Fruit fly (Drosophila melanogaster) whole organism, pupa: Measurements from ENCODE around the gene Brr2.

Experiments
- CG10348 ChIP-seq: fragments of 200-800 bp; sonication (Bioruptor generic); IDR thresholded peaks from 2 replicates; pipeline ENCODE4 v1.3.6; 2022; ENCODE audit warnings: missing biosample characterization, missing genetic modification characterization
- CG12605 ChIP-seq: fragments of 200-800 bp; sonication (Bioruptor generic); IDR thresholded peaks from 2 replicates; pipeline ENCODE4 v1.3.6; 2022; ENCODE audit warnings: missing biosample characterization, missing genetic modification characterization
- CG13204 ChIP-seq: fragments of 200-800 bp; sonication (Bioruptor generic); optimal IDR thresholded peaks from 2 replicates; lab custom pipeline; 2018; ENCODE audit warnings: missing biosample characterization, mild to moderate bottlenecking, missing genetic modification characterization, moderate library complexity
- CG14655 ChIP-seq: fragments of 200-800 bp; sonication (Bioruptor generic); optimal IDR thresholded peaks from 3 replicates; lab custom pipeline; 2017; ENCODE audit warnings: mild to moderate bottlenecking, missing biosample characterization, missing genetic modification reagents, missing genetic modification characterization
- CG15710 ChIP-seq: fragments of 200-800 bp; sonication (Bioruptor generic); optimal IDR thresholded peaks from 2 replicates; lab custom pipeline; 2018; ENCODE audit warnings: missing biosample characterization, mild to moderate bottlenecking, missing genetic modification characterization, moderate library complexity
- CG17806 ChIP-seq: fragments of 200-800 bp; sonication (Bioruptor generic); optimal IDR thresholded peaks from 2 replicates; lab custom pipeline; 2018; ENCODE audit warnings: missing biosample characterization, mild to moderate bottlenecking, missing genetic modification characterization, moderate library complexity
- CG32121 ChIP-seq: fragments of 200-800 bp; sonication (Bioruptor generic); IDR thresholded peaks from 2 replicates; pipeline ENCODE4 v1.3.6; 2022; ENCODE audit warnings: missing biosample characterization, missing genetic modification characterization
- CG34367 ChIP-seq: fragments of 200-800 bp; sonication (Bioruptor generic); optimal IDR thresholded peaks from 2 replicates; lab custom pipeline; 2018; ENCODE audit warnings: missing biosample characterization, mild to moderate bottlenecking, missing genetic modification characterization
- CG4496 ChIP-seq: fragments of 200-800 bp; sonication (Bioruptor generic); IDR thresholded peaks from 3 replicates; pipeline ENCODE4 v1.3.6; 2022; ENCODE audit warnings: missing biosample characterization, missing genetic modification characterization
- CG8159 ChIP-seq: fragments of 200-800 bp; sonication (Bioruptor generic); optimal IDR thresholded peaks from 3 replicates; lab custom pipeline; 2018; ENCODE audit warnings: missing biosample characterization, mild to moderate bottlenecking, missing genetic modification characterization, moderate library complexity
- CG8301 ChIP-seq: fragments of 200-800 bp; sonication (Bioruptor generic); optimal IDR thresholded peaks from 2 replicates; lab custom pipeline; 2018; ENCODE audit warnings: missing biosample characterization, mild to moderate bottlenecking, missing genetic modification characterization
- CG9948 ChIP-seq: fragments of 200-800 bp; sonication (Bioruptor generic); optimal IDR thresholded peaks from 2 replicates; lab custom pipeline; 2018; ENCODE audit warnings: missing biosample characterization, mild to moderate bottlenecking, missing genetic modification characterization, moderate library complexity
- D1 ChIP-seq: fragments of 200-800 bp; sonication (Bioruptor generic); optimal IDR thresholded peaks from 2 replicates; lab custom pipeline; 2018; ENCODE audit warnings: missing biosample characterization, mild to moderate bottlenecking, missing genetic modification characterization, moderate library complexity
- EcR ChIP-seq: fragments of 200-800 bp; sonication (Bioruptor generic); optimal IDR thresholded peaks from 3 replicates; lab custom pipeline; 2019; ENCODE audit warnings: missing biosample characterization, missing genetic modification characterization, mild to moderate bottlenecking, moderate library complexity, missing genetic modification reagents
- Ets98B ChIP-seq: fragments of 200-800 bp; sonication (Bioruptor generic); IDR thresholded peaks from 2 replicates; pipeline ENCODE4 v1.3.6; 2022; ENCODE audit warnings: missing biosample characterization, missing genetic modification characterization
- Pif1A ChIP-seq: fragments of 200-800 bp; sonication (Bioruptor generic); optimal IDR thresholded peaks from 3 replicates; lab custom pipeline; 2016; ENCODE audit warnings: missing biosample characterization, missing genetic modification characterization
- Pif1B ChIP-seq: fragments of 200-800 bp; sonication (Bioruptor generic); optimal IDR thresholded peaks from 3 replicates; lab custom pipeline; 2016; ENCODE audit warnings: missing biosample characterization, missing genetic modification characterization
- Snoo ChIP-seq: fragments of 200-800 bp; sonication (Bioruptor generic); optimal IDR thresholded peaks from 3 replicates; lab custom pipeline; 2017; ENCODE audit warnings: missing biosample characterization, mild to moderate bottlenecking, missing genetic modification characterization, inconsistent platforms
- fd96Ca ChIP-seq: fragments of 200-800 bp; sonication (Bioruptor generic); IDR thresholded peaks from 3 replicates; pipeline ENCODE4 v1.3.6; 2022; ENCODE audit warnings: missing biosample characterization, missing genetic modification characterization
- gl ChIP-seq: fragments of 200-800 bp; sonication (Bioruptor generic); optimal IDR thresholded peaks from 2 replicates; lab custom pipeline; 2018; ENCODE audit warnings: missing biosample characterization, mild to moderate bottlenecking, missing genetic modification characterization
- rn ChIP-seq: fragments of 200-800 bp; sonication (Bioruptor generic); IDR thresholded peaks from 2 replicates; pipeline ENCODE4 v1.3.6; 2022; ENCODE audit warnings: missing biosample characterization, missing genetic modification characterization

Brr2 gene

DNA sequence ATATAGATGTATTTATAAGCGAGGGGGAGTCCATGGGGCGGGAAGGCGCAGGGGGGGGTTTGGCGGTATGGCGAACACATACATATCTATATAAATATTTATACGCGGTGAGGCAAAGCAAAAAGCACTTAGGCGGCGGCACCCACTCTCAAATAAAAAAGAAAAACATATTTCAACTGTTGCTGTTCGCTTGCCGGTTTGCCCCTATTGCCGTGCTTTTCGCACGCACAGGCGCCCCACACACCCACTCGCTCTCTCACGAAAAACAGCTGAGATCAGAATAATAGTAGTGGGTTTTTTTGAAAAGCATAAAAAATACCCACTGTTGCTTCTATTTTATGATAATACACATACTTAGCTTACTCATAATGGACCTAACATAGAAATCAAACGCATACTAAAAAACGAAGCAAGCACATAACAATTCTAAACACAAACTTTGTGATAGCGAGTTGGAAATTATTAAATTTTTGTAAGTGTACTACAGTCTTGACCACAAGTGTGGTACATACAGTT lies 33.5 kb upstream of the Brr2 start:
- TF ChIP-seq CG9948 (no peak), Snoo (tag; lab: Kevin White, UChicago) (no peak), gl (tag; lab: Kevin White, UChicago) (no peak), CG34367 (tag; lab: Kevin White, UChicago) (no peak), CG14655 (GFP tag; lab: Kevin White, UChicago) (peak; percentile 74), EcR (GFP tag; lab: Kevin White, UChicago) (no peak), rn (no peak), CG13204 (GFP tag; lab: Kevin White, UChicago) (no peak), D1 (no peak), Pif1B (GFP tag; lab: Kevin White, UChicago) (no peak), CG17806 (tag; lab: Kevin White, UChicago) (peak; percentile 10), CG12605 (GFP tag; lab: Robert Waterston, UW) (peak; percentile 30; the same call in 1 of the 2 replicates), Ets98B (peak; percentile 77), CG4496 (no peak; the same call in 2 of the 3 replicates), CG10348 (GFP tag; lab: Robert Waterston, UW) (peak; percentile 60; the same call in 1 of the 2 replicates), fd96Ca (GFP tag; lab: Robert Waterston, UW) (no peak), CG15710 (peak; percentile 27), CG8301 (tag; lab: Kevin White, UChicago) (peak; percentile 73), CG32121 (peak; percentile 88), CG8159 (tag; lab: Kevin White, UChicago) (no peak), Pif1A (GFP tag; lab: Kevin White, UChicago) (peak; percentile 62)

DNA sequence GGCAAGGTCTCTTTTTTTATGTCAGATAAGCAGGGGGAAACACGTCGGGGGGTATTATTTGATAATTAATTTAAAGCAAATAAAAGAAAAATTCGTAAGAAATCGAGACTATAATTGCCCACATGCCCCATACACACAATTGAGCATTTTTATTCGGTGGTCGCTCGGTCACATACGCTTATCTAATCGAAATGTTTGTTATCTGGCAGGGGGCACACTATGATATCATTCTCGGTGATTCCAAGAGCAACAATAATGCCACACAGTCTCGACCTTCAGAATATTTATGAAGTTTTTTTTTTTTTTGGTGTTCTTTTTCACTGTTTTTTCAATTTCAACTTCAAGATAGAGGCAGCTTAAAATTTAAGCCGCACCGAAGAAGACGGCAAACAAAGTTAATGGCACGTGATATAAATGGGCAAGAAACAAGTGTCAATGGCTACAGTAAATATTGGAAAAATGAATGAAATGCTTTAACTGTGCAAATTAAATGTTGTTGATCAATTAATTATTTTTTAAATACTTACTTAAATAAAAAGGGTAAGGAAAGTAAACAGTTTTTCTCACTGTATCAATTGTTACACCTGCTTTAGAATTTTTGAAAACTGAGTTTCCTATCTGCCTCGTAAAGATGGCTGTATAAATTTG lies 31.8 kb upstream of the Brr2 start:
- TF ChIP-seq CG17806 (tag; lab: Kevin White, UChicago), result peak; percentile 3
- no peak for TF ChIP-seq Ets98B
- TF ChIP-seq, all 21 proteins: peak for 1

DNA sequence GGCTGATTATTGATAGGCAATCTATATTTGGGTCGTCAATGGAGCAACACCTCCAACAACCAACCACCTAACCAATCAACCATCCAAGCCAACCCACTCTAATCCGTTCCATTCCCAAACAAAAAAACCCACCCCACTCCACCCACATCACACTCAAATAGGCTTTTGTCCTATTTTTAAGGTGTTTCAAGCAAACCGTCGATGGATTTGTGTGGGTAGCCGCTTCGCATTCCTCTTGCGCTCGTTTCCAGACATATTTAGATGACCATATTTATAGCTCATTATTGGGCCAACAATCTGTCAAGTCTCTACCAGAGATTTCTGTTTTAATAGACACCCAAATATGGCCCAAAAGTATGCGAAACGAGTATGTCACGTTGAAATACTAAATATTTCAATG lies 30.5 kb upstream of the Brr2 start:
- no peak for TF ChIP-seq CG32121
- no peak for TF ChIP-seq EcR (GFP tag; lab: Kevin White, UChicago)
- TF ChIP-seq Pif1B (GFP tag; lab: Kevin White, UChicago), result no peak
- no peak for TF ChIP-seq fd96Ca (GFP tag; lab: Robert Waterston, UW)
- no peak for TF ChIP-seq CG8159 (tag; lab: Kevin White, UChicago)
- no peak for TF ChIP-seq Snoo (tag; lab: Kevin White, UChicago)
- TF ChIP-seq CG4496, result no peak
- TF ChIP-seq CG13204 (GFP tag; lab: Kevin White, UChicago), result no peak
- TF ChIP-seq CG12605 (GFP tag; lab: Robert Waterston, UW), result no peak
- no peak for TF ChIP-seq Ets98B
- TF ChIP-seq CG8301 (tag; lab: Kevin White, UChicago), result no peak
- TF ChIP-seq, all 21 proteins: peak for 0

DNA sequence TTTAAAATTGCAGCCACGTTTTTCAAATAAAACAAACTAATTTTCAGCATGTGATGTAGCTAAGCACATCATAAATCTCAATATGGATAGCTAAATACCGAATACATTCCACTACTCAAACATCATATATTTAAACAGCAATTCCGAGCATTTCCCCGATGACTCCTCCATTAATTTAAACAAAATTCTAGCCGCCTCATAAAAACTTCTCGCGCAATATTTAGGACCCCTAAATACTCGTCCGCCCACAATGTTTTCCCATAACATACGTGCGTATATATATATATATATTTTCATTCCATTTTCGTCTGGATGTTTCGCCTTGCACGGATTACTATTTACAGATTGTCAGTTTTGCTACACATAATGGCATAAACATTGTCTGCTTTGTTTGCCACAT lies 28.3 kb upstream of the Brr2 start:
- TF ChIP-seq Pif1B (GFP tag; lab: Kevin White, UChicago) (no peak), CG8159 (tag; lab: Kevin White, UChicago) (no peak), Pif1A (GFP tag; lab: Kevin White, UChicago) (no peak), CG34367 (tag; lab: Kevin White, UChicago) (no peak), CG10348 (GFP tag; lab: Robert Waterston, UW) (no peak), Snoo (tag; lab: Kevin White, UChicago) (no peak), CG17806 (tag; lab: Kevin White, UChicago) (no peak), CG13204 (GFP tag; lab: Kevin White, UChicago) (no peak), rn (no peak), CG4496 (no peak), CG9948 (no peak)
- TF ChIP-seq, all 21 proteins: peak for 0

DNA sequence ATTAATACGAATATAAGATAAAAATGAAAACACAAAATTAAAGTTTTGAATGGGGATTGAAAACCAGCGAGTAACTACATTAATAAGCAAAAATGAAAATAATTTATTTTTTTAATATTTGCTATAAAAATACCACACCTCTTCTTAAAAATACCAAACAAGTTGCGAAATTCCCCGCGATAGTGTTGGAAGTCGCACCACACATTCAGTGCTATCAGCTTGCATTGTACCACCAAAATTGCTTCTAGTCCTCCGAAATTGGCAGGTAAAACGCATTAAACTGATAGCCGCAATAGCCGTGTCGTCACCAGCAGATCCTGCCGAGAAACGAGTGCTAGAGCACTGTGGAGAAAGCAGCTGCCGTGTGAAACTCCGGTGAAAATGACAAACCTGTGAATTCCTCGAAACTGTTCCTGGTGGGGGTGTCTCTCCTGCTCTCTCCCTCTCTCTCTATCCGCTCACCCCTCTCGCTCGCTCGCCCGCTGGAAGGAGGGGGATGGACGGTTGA lies 20.4 kb upstream of the Brr2 start, which contains the start of gene Hip14:
Gene Hip14, plus strand, starts transcription at position 198 of the 508 bp plus-strand sequence.
- peak; percentile 7; the same call in 1 of the 2 replicates for TF ChIP-seq Ets98B
- TF ChIP-seq CG9948, result no peak
- no peak for TF ChIP-seq rn
- no peak for TF ChIP-seq Pif1A (GFP tag; lab: Kevin White, UChicago)
- no peak for TF ChIP-seq CG17806 (tag; lab: Kevin White, UChicago)
- no peak for TF ChIP-seq CG10348 (GFP tag; lab: Robert Waterston, UW)
- peak; percentile 2 for TF ChIP-seq gl (tag; lab: Kevin White, UChicago)
- TF ChIP-seq CG14655 (GFP tag; lab: Kevin White, UChicago), result no peak
- TF ChIP-seq CG4496, result no peak
- no peak for TF ChIP-seq CG32121
- no peak for TF ChIP-seq CG8159 (tag; lab: Kevin White, UChicago)
- no peak for TF ChIP-seq fd96Ca (GFP tag; lab: Robert Waterston, UW)
- TF ChIP-seq CG34367 (tag; lab: Kevin White, UChicago), result no peak
- TF ChIP-seq Snoo (tag; lab: Kevin White, UChicago), result peak; percentile 28
- no peak for TF ChIP-seq Pif1B (GFP tag; lab: Kevin White, UChicago)
- TF ChIP-seq EcR (GFP tag; lab: Kevin White, UChicago), result no peak
- TF ChIP-seq D1, result no peak
- no peak for TF ChIP-seq CG8301 (tag; lab: Kevin White, UChicago)
- TF ChIP-seq CG15710, result no peak
- no peak for TF ChIP-seq CG12605 (GFP tag; lab: Robert Waterston, UW)
- no peak for TF ChIP-seq CG13204 (GFP tag; lab: Kevin White, UChicago)
